Worm (Caenorhabditis elegans) whole organism, early embryonic: ENCODE results near the gene sre-32.

ENCODE experiments used
- B0310.2 ChIP-seq: sonication (generic microtip); optimal IDR thresholded peaks from 2 replicates; lab custom pipeline; 2016; ENCODE audit warnings: mild to moderate bottlenecking, missing genetic modification characterization, missing compliant biosample characterization
- F13C5.2 ChIP-seq: sonication (generic microtip); optimal IDR thresholded peaks from 2 replicates; lab custom pipeline; 2017; ENCODE audit warnings: mild to moderate bottlenecking, missing genetic modification characterization, inconsistent platforms, missing compliant biosample characterization
- aly-1 ChIP-seq: sonication (generic microtip); optimal IDR thresholded peaks from 2 replicates; lab custom pipeline; 2016; ENCODE audit warnings: missing genetic modification characterization, missing compliant biosample characterization
- ama-1 ChIP-seq: fragments of 150-350 bp; optimal IDR thresholded peaks from 2 replicates; lab custom pipeline; 2014
- ceh-13 ChIP-seq: fragments of 200-800 bp; sonication (Bioruptor generic); optimal IDR thresholded peaks from 2 replicates; lab custom pipeline; 2018; ENCODE audit warnings: mild to moderate bottlenecking, missing genetic modification characterization, missing compliant biosample characterization
- ceh-36 ChIP-seq: sonication (generic microtip); optimal IDR thresholded peaks from 2 replicates; lab custom pipeline; 2016; ENCODE audit warnings: missing genetic modification characterization, inconsistent platforms, missing compliant biosample characterization
- ets-7 ChIP-seq: sonication (generic microtip); optimal IDR thresholded peaks from 2 replicates; lab custom pipeline; 2016; ENCODE audit warnings: missing genotype, missing genetic modification characterization, missing compliant biosample characterization
- flt-1 ChIP-seq: fragments of 200-800 bp; sonication (Bioruptor generic); IDR thresholded peaks from 2 replicates; pipeline ENCODE4 v1.3.6; 2022; ENCODE audit warnings: missing genetic modification characterization, missing compliant biosample characterization
- hmbx-1 ChIP-seq: sonication (generic microtip); optimal IDR thresholded peaks from 2 replicates; lab custom pipeline; 2016; ENCODE audit warnings: mild to moderate bottlenecking, missing genetic modification characterization, missing compliant biosample characterization
- hmg-4 ChIP-seq: fragments of 200-800 bp; sonication (Bioruptor generic); optimal IDR thresholded peaks from 2 replicates; lab custom pipeline; 2018; ENCODE audit warnings: mild to moderate bottlenecking, missing genetic modification characterization, missing compliant biosample characterization
- hnd-1 ChIP-seq: sonication (generic microtip); optimal IDR thresholded peaks from 2 replicates; lab custom pipeline; 2016; ENCODE audit warnings: missing genetic modification characterization, missing compliant biosample characterization
- pes-1 ChIP-seq: fragments of 200-800 bp; sonication (Bioruptor generic); IDR thresholded peaks from 2 replicates; pipeline ENCODE4 v1.3.6; 2022; ENCODE audit warnings: missing genetic modification reagents, missing genetic modification characterization, missing compliant biosample characterization
- scrt-1 ChIP-seq: fragments of 200-800 bp; sonication (Bioruptor generic); IDR thresholded peaks from 2 replicates; pipeline ENCODE4 v1.3.6; 2022; ENCODE audit warnings: missing genetic modification characterization, missing compliant biosample characterization
- sea-1 ChIP-seq: fragments of 200-800 bp; sonication (Bioruptor generic); conservative IDR thresholded peaks from 2 replicates; pipeline ENCODE4 v1.3.6; 2022; ENCODE audit warnings: missing genetic modification characterization, missing compliant biosample characterization
- tbx-11 ChIP-seq: fragments of 200-800 bp; sonication (Bioruptor generic); IDR thresholded peaks from 2 replicates; pipeline ENCODE4 v1.3.6; 2022; ENCODE audit warnings: missing genetic modification characterization, missing compliant biosample characterization
- tbx-37 ChIP-seq: fragments of 200-800 bp; sonication (Bioruptor generic); conservative IDR thresholded peaks from 2 replicates; pipeline ENCODE4 v1.3.6; 2022; ENCODE audit warnings: missing genetic modification reagents, missing genetic modification characterization, missing compliant biosample characterization
- tra-4 ChIP-seq: sonication (generic microtip); optimal IDR thresholded peaks from 2 replicates; lab custom pipeline; 2017; ENCODE audit warnings: missing genetic modification characterization, missing compliant biosample characterization

sre-32 gene

ce11 chrII:12488810-12489209 is 32.3 kb upstream of the sre-32 start:
- TF ChIP-seq sea-1 (no peak), flt-1 (GFP tag; lab: Robert Waterston, UW) (no peak), hmbx-1 (tag; lab: Kevin White, UChicago) (no peak), ceh-13 (GFP tag; lab: Kevin White, UChicago) (no peak), ama-1 (lab: Kevin White, UChicago) (no peak)

ce11 chrII:12485060-12485459 is 28.5 kb upstream of the sre-32 start, which contains the start of gene F15A4.10:
F15A4.10 (minus strand) TSS chrII:12485160.
- no peak for TF ChIP-seq tbx-11
- TF ChIP-seq sea-1, result no peak
- TF ChIP-seq aly-1 (tag; lab: Kevin White, UChicago), result no peak
- TF ChIP-seq tra-4 (tag; lab: Kevin White, UChicago), result no peak
- TF ChIP-seq tbx-37 (GFP tag; lab: Robert Waterston, UW), result no peak
- no peak for TF ChIP-seq flt-1 (GFP tag; lab: Robert Waterston, UW)
- TF ChIP-seq ama-1 (lab: Kevin White, UChicago), result no peak
- TF ChIP-seq ets-7, result no peak
- no peak for TF ChIP-seq B0310.2 (tag; lab: Kevin White, UChicago)
- no peak for TF ChIP-seq ceh-36 (tag; lab: Kevin White, UChicago)
- TF ChIP-seq hmg-4 (GFP tag; lab: Kevin White, UChicago), result no peak
- TF ChIP-seq scrt-1 (GFP tag; lab: Robert Waterston, UW), result no peak
- TF ChIP-seq hmbx-1 (tag; lab: Kevin White, UChicago), result no peak
- TF ChIP-seq pes-1 (GFP tag; lab: Robert Waterston, UW), result no peak
- TF ChIP-seq ceh-13 (GFP tag; lab: Kevin White, UChicago), result no peak
- TF ChIP-seq hnd-1 (tag; lab: Kevin White, UChicago), result no peak
- TF ChIP-seq F13C5.2, result no peak

DNA sequence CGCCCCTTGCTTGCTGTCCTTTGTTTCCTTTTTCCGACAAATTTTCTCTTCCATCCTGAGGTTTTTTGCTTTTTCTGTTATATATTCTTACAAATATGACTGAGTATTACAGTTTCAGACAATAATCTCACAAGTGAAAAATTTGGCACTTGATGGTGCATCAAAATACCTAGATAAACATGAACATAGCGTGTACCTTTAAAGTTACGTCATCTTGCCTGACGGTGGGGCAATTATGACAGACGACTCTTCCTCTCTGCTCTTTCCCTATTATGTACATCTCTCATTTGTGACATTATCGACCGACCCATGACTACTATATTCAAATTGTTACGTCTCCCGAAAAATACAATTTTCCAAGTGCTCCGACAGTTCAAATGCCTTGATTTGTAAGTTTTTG is 26.1 kb upstream of the sre-32 start, which contains the start of gene fbxb-102:
Gene fbxb-102 (plus strand): TSS at position 301 of the 400 bp plus-strand sequence.
- no peak for TF ChIP-seq ets-7
- TF ChIP-seq aly-1 (tag; lab: Kevin White, UChicago), result no peak
- no peak for TF ChIP-seq tra-4 (tag; lab: Kevin White, UChicago)
- TF ChIP-seq hnd-1 (tag; lab: Kevin White, UChicago), result no peak
- TF ChIP-seq tbx-37 (GFP tag; lab: Robert Waterston, UW), result no peak
- TF ChIP-seq B0310.2 (tag; lab: Kevin White, UChicago), result no peak
- no peak for TF ChIP-seq ceh-13 (GFP tag; lab: Kevin White, UChicago)
- TF ChIP-seq pes-1 (GFP tag; lab: Robert Waterston, UW), result no peak
- no peak for TF ChIP-seq hmbx-1 (tag; lab: Kevin White, UChicago)
- no peak for TF ChIP-seq hmg-4 (GFP tag; lab: Kevin White, UChicago)
- TF ChIP-seq ceh-36 (tag; lab: Kevin White, UChicago), result no peak
- no peak for TF ChIP-seq flt-1 (GFP tag; lab: Robert Waterston, UW)
- TF ChIP-seq ama-1 (lab: Kevin White, UChicago), result no peak
- no peak for TF ChIP-seq sea-1
- no peak for TF ChIP-seq F13C5.2
- TF ChIP-seq tbx-11, result no peak
- TF ChIP-seq scrt-1 (GFP tag; lab: Robert Waterston, UW), result no peak

DNA sequence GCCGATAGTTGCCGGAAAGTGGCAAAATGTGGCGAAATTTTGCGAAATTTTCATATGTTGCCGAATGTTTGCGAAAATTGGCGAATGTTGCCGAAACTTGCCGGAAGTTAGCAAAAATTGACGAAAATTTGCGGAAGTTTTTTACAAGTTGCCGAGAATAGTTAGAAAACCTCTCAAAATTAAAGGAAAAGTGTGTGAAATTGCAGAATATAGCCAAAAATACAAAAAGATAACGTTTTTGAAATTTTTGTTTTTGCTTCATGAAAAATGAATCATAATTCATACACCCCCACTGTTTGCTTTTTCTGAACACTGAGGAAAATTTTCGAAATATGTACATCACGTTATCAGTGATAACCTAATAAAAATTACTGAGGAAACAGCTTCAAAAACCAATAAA is 25.1 kb upstream of the sre-32 start:
- no peak for TF ChIP-seq scrt-1 (GFP tag; lab: Robert Waterston, UW)
- no peak for TF ChIP-seq flt-1 (GFP tag; lab: Robert Waterston, UW)
- TF ChIP-seq ceh-36 (tag; lab: Kevin White, UChicago), result no peak
- no peak for TF ChIP-seq pes-1 (GFP tag; lab: Robert Waterston, UW)
- TF ChIP-seq ama-1 (lab: Kevin White, UChicago), result no peak
- TF ChIP-seq tbx-11, result no peak
- no peak for TF ChIP-seq tbx-37 (GFP tag; lab: Robert Waterston, UW)
- no peak for TF ChIP-seq aly-1 (tag; lab: Kevin White, UChicago)
- TF ChIP-seq hmg-4 (GFP tag; lab: Kevin White, UChicago), result no peak
- no peak for TF ChIP-seq ets-7
- no peak for TF ChIP-seq tra-4 (tag; lab: Kevin White, UChicago)
- no peak for TF ChIP-seq hnd-1 (tag; lab: Kevin White, UChicago)

DNA sequence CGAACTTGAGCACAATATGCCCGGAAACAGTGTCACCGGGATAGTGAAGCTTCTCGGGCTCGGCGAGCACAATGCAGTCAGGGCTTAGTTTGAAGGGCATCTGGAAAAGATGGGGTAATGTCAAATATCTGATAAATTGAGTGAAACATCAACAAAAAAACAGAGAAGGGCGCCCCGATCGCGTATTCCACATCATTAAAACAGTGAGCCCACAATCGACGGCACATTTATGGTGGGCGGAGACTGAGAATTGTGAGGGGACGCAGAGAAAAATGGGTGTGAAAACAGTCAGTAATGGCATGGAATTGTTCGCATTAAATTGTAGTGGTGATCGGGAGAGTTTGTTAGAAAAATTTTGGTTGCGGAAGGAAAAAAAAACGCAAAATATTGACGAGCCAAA is 24.3 kb upstream of the sre-32 start, which contains the start of gene arrd-9:
Gene arrd-9 (minus strand): TSS at position 101 of the 400 bp plus-strand sequence.
- TF ChIP-seq ceh-36 (tag; lab: Kevin White, UChicago) (no peak), pes-1 (GFP tag; lab: Robert Waterston, UW) (no peak), tra-4 (tag; lab: Kevin White, UChicago) (no peak), B0310.2 (tag; lab: Kevin White, UChicago) (no peak), tbx-11 (no peak), tbx-37 (GFP tag; lab: Robert Waterston, UW) (no peak), F13C5.2 (no peak), hmbx-1 (tag; lab: Kevin White, UChicago) (no peak), flt-1 (GFP tag; lab: Robert Waterston, UW) (no peak), sea-1 (no peak), hmg-4 (GFP tag; lab: Kevin White, UChicago) (no peak), aly-1 (tag; lab: Kevin White, UChicago) (no peak), ama-1 (lab: Kevin White, UChicago) (no peak), ceh-13 (GFP tag; lab: Kevin White, UChicago) (no peak)

- no peak for TF ChIP-seq hnd-1 (tag; lab: Kevin White, UChicago)
- no peak for TF ChIP-seq hmg-4 (GFP tag; lab: Kevin White, UChicago)
- no peak for TF ChIP-seq tra-4 (tag; lab: Kevin White, UChicago)
- no peak for TF ChIP-seq scrt-1 (GFP tag; lab: Robert Waterston, UW)
- no peak for TF ChIP-seq ets-7
These were observed 16.9 kb upstream of the sre-32 start, which contains the start of gene srg-17 for ce11 chrII:12473406-12473805. srg-17 (plus strand) TSS chrII:12473706.

DNA sequence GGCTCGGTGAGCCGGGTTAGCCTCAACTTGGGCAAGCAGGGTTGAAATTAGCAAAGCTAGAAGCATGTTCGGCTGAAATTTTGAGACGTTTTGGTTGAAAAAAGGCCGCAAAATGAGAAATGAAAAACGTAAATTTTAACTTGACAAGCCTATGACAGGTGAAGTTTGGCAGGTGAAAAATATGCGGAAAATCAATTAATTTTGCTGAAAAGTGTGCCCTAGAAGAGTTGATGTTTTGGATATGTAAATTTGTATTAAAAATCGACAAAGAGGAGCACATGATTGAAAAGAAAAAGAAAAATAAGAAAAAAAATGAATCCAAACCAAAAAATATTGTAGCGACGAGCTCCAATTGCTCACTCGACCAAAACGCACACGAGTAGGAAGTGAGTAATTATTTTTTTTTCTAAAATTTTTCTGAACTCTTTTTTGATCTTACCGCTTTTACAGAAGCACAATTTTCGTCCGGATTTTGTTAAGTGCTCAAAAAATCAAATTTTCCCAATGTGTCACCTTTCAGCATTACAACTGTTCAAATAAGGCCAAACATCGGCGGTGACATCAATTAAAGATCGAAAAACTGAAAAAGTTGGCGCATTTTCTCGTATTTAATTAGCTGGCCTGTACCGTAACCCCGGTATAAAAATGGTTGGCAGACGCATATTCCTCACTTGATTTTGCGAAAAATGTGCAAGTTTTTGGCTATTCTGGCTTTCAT is 14.8 kb upstream of the sre-32 start, which contains the start of the genes F15A4.5 and phat-8:
Gene F15A4.5 (minus strand): TSS at position 101 of the 718 bp plus-strand sequence.
Gene phat-8 (plus strand): TSS at position 668 of the 718 bp plus-strand sequence.
- TF ChIP-seq aly-1 (tag; lab: Kevin White, UChicago) (no peak), tbx-11 (no peak), B0310.2 (tag; lab: Kevin White, UChicago) (no peak), F13C5.2 (no peak), tbx-37 (GFP tag; lab: Robert Waterston, UW) (no peak), tra-4 (tag; lab: Kevin White, UChicago) (no peak), flt-1 (GFP tag; lab: Robert Waterston, UW) (no peak), hmg-4 (GFP tag; lab: Kevin White, UChicago) (no peak)
